Fruit fly (Drosophila melanogaster) whole organism, wandering third instar larva: Measurements from ENCODE around the gene ZnT77C.

Experiments
- Abd-B ChIP-seq: fragments of >200 bp; optimal IDR thresholded peaks from 2 replicates; lab custom pipeline; 2017; ENCODE audit warnings: missing biosample characterization, missing genetic modification characterization
- CG9705 ChIP-seq: fragments of 200-800 bp; sonication (Bioruptor generic); optimal IDR thresholded peaks from 2 replicates; lab custom pipeline; 2018; ENCODE audit warnings: missing biosample characterization, mild to moderate bottlenecking, missing genetic modification characterization
- Dfd ChIP-seq: fragments of >200 bp; optimal IDR thresholded peaks from 2 replicates; lab custom pipeline; 2017; ENCODE audit warnings: missing biosample characterization, missing genetic modification characterization
- HLH106 ChIP-seq: fragments of 200-800 bp; optimal IDR thresholded peaks from 3 replicates; lab custom pipeline; 2019; ENCODE audit warnings: missing biosample characterization, mild to moderate bottlenecking, missing genetic modification characterization, moderate library complexity
- Hr78 ChIP-seq: fragments of >200 bp; optimal IDR thresholded peaks from 2 replicates; lab custom pipeline; 2017; ENCODE audit warnings: missing biosample characterization, missing genetic modification characterization
- OdsH ChIP-seq: fragments of 200-800 bp; sonication (Bioruptor generic); optimal IDR thresholded peaks from 2 replicates; lab custom pipeline; 2016; ENCODE audit warnings: missing biosample characterization, mild to moderate bottlenecking, missing genetic modification characterization
- Sp1 ChIP-seq: fragments of 200-800 bp; sonication (Bioruptor generic); optimal IDR thresholded peaks from 3 replicates; lab custom pipeline; 2019; ENCODE audit warnings: missing biosample characterization, mild to moderate bottlenecking, missing genetic modification characterization, moderate library complexity
- brk ChIP-seq: fragments of 200-800 bp; sonication (Bioruptor generic); optimal IDR thresholded peaks from 2 replicates; lab custom pipeline; 2016; ENCODE audit warnings: missing biosample characterization, mild to moderate bottlenecking, missing genetic modification characterization
- foxo ChIP-seq, 2 experiments: fragments of 200-800 bp; sonication (Bioruptor generic); optimal IDR thresholded peaks; 2 replicates in 1 of 2; 3 replicates in 1 of 2; lab custom pipeline; 2016 to 2017; ENCODE audit warnings: missing biosample characterization in 2 of 2, missing genetic modification characterization in 2 of 2
- h ChIP-seq: fragments of 200-800 bp; sonication (Bioruptor generic); optimal IDR thresholded peaks from 3 replicates; lab custom pipeline; 2016; ENCODE audit warnings: missing biosample characterization, mild to moderate bottlenecking, missing genetic modification characterization
- pan ChIP-seq: fragments of >200 bp; optimal IDR thresholded peaks from 2 replicates; lab custom pipeline; 2017
- sage ChIP-seq: fragments of 200-800 bp; sonication (Bioruptor generic); optimal IDR thresholded peaks from 2 replicates; lab custom pipeline; 2016; ENCODE audit warnings: missing biosample characterization, mild to moderate bottlenecking, missing genetic modification characterization
- usp ChIP-seq: fragments of >200 bp; optimal IDR thresholded peaks from 2 replicates; lab custom pipeline; 2017; ENCODE audit warnings: missing biosample characterization, missing genetic modification characterization
- woc ChIP-seq: sonication (Bioruptor generic); optimal IDR thresholded peaks from 2 replicates; lab custom pipeline; 2016; ENCODE audit warnings: missing biosample characterization, mild to moderate bottlenecking, missing genetic modification characterization

- no peak for TF ChIP-seq h
- TF ChIP-seq pan, result no peak
- no peak for TF ChIP-seq Sp1 (GFP tag; lab: Kevin White, UChicago)
- no peak for TF ChIP-seq usp (GFP tag; lab: Kevin White, UChicago)
- no peak for TF ChIP-seq woc (GFP tag; lab: Kevin White, UChicago)
- TF ChIP-seq OdsH (GFP tag; lab: Kevin White, UChicago), result no peak
- no peak for TF ChIP-seq brk (GFP tag; lab: Kevin White, UChicago)
- no peak for TF ChIP-seq Dfd (GFP tag; lab: Kevin White, UChicago)
- TF ChIP-seq Hr78, result no peak
- TF ChIP-seq CG9705, result no peak
- TF ChIP-seq foxo (GFP tag; optimal IDR thresholded peaks at IDR 0.05; lab: Kevin White, UChicago), result no peak
- TF ChIP-seq sage (GFP tag; lab: Kevin White, UChicago), result no peak
- no peak for TF ChIP-seq HLH106 (tag; lab: Kevin White, UChicago)
- no peak for TF ChIP-seq Abd-B (GFP tag; lab: Kevin White, UChicago)
Measured at dm6 chr3L:20470991-20471498, 23.7 kb downstream of the ZnT77C start.
